Worm (Caenorhabditis elegans) whole organism, mixed stage, embryonic: Measurements from ENCODE around the gene nlp-78.

Experiments
- ceh-39 ChIP-seq: fragments of 150-350 bp; optimal IDR thresholded peaks from 2 replicates; lab custom pipeline; 2014; ENCODE audit warnings: missing biosample characterization, missing genetic modification characterization
- ceh-83 ChIP-seq: fragments of 200-800 bp; sonication (Bioruptor generic); optimal IDR thresholded peaks from 2 replicates; lab custom pipeline; 2018; ENCODE audit warnings: mild to moderate bottlenecking, missing genetic modification characterization, missing compliant biosample characterization
- ces-1 ChIP-seq: fragments of 150-350 bp; optimal IDR thresholded peaks from 2 replicates; lab custom pipeline; 2014; ENCODE audit warnings: missing biosample characterization, missing genetic modification reagents, missing genetic modification characterization
- elt-3 ChIP-seq: fragments of 150-350 bp; optimal IDR thresholded peaks from 2 replicates; lab custom pipeline; 2014; ENCODE audit warnings: missing biosample characterization, missing genetic modification characterization
- lsy-2 ChIP-seq: fragments of 150-350 bp; optimal IDR thresholded peaks from 2 replicates; lab custom pipeline; 2014; ENCODE audit warnings: missing biosample characterization, missing genetic modification characterization
- mep-1 ChIP-seq: fragments of 150-350 bp; optimal IDR thresholded peaks from 2 replicates; lab custom pipeline; 2017; ENCODE audit warnings: missing biosample characterization, missing genetic modification reagents, missing genetic modification characterization, inconsistent platforms
- nhr-12 ChIP-seq: fragments of 150-350 bp; optimal IDR thresholded peaks from 2 replicates; lab custom pipeline; 2014; ENCODE audit warnings: missing biosample characterization, missing genetic modification characterization
- nhr-28 ChIP-seq: fragments of 150-350 bp; optimal IDR thresholded peaks from 2 replicates; lab custom pipeline; 2014; ENCODE audit warnings: missing biosample characterization, missing genetic modification characterization
- nhr-76 ChIP-seq: sonication (generic microtip); optimal IDR thresholded peaks from 2 replicates; lab custom pipeline; 2017; ENCODE audit warnings: missing biosample characterization, missing genetic modification characterization
- pha-4 ChIP-seq: fragments of 150-350 bp; optimal IDR thresholded peaks from 2 replicates; lab custom pipeline; 2018; ENCODE audit warnings: missing biosample characterization, missing genetic modification reagents, missing genetic modification characterization
- sptf-1 ChIP-seq: sonication (generic microtip); optimal IDR thresholded peaks from 2 replicates; lab custom pipeline; 2017; ENCODE audit warnings: mild to moderate bottlenecking, missing genetic modification characterization, moderate library complexity, missing compliant biosample characterization
- unc-39 ChIP-seq: fragments of 150-350 bp; optimal IDR thresholded peaks from 2 replicates; lab custom pipeline; 2014; ENCODE audit warnings: missing biosample characterization, missing genetic modification characterization
- zip-8 ChIP-seq: fragments of 150-350 bp; optimal IDR thresholded peaks from 2 replicates; lab custom pipeline; 2014; ENCODE audit warnings: missing biosample characterization, missing genetic modification characterization
- ztf-11 ChIP-seq: fragments of 150-350 bp; optimal IDR thresholded peaks from 2 replicates; lab custom pipeline; 2014; ENCODE audit warnings: missing biosample characterization, missing genetic modification characterization

- TF ChIP-seq ztf-11 (tag; lab: Kevin White, UChicago) (no peak), ces-1 (GFP tag; lab: Kevin White, UChicago) (no peak), nhr-12 (tag; lab: Kevin White, UChicago) (no peak), nhr-76 (no peak), mep-1 (tag; lab: Kevin White, UChicago) (no peak), lsy-2 (tag; lab: Kevin White, UChicago) (no peak), ceh-83 (GFP tag; lab: Kevin White, UChicago) (no peak), ceh-39 (no peak), nhr-28 (tag; lab: Kevin White, UChicago) (no peak), unc-39 (no peak), sptf-1 (tag; lab: Kevin White, UChicago) (no peak), elt-3 (tag; lab: Kevin White, UChicago) (no peak), pha-4 (tag; lab: Kevin White, UChicago) (no peak), zip-8 (no peak)
Observed at ce11 chrII:9117789-9118242, 18.2 kb upstream of the nlp-78 start.
